Fruit fly (Drosophila melanogaster): ENCODE results near the gene SH3PX1.
A peak's percentile ranks its signal among the peaks of the same experiment; 100 is the strongest.

SH3PX1 gene

dm6 chr3L:9693552-9694133 is 20.0 kb downstream of the SH3PX1 start (continued):
- TF ChIP-seq CG12391 (tag; optimal IDR thresholded peaks at IDR 0.05), result peak; percentile 31
- TF ChIP-seq br (optimal IDR thresholded peaks at IDR 0.05), result no peak
- TF ChIP-seq CG12071 (GFP tag; optimal IDR thresholded peaks at IDR 0.05), result no peak
- TF ChIP-seq NC2β (GFP tag; optimal IDR thresholded peaks at IDR 0.05), result no peak
- TF ChIP-seq gsb-n (tag; optimal IDR thresholded peaks at IDR 0.05), result no peak
- TF ChIP-seq CG5180 (GFP tag; optimal IDR thresholded peaks at IDR 0.05), result no peak
- TF ChIP-seq aop (GFP tag; IDR thresholded peaks at IDR 0.05), result no peak
- TF ChIP-seq pum (GFP tag; optimal IDR thresholded peaks at IDR 0.05), result no peak
- no peak for TF ChIP-seq tx (GFP tag; optimal IDR thresholded peaks at IDR 0.05)
- TF ChIP-seq z (GFP tag; IDR thresholded peaks at IDR 0.05), result no peak
- TF ChIP-seq CG13296 (GFP tag; optimal IDR thresholded peaks at IDR 0.05), result no peak
- TF ChIP-seq CG4360 (GFP tag; IDR thresholded peaks at IDR 0.05), result peak; percentile 67
- TF ChIP-seq CG17328 (GFP tag; IDR thresholded peaks at IDR 0.05), result peak; percentile 44; the same call in 1 of the 2 replicates
- TF ChIP-seq CG17186 (GFP tag; optimal IDR thresholded peaks at IDR 0.05), result no peak
- TF ChIP-seq CG3995 (GFP tag; optimal IDR thresholded peaks at IDR 0.05), result no peak
- TF ChIP-seq stc (GFP tag; IDR thresholded peaks at IDR 0.05), result peak; percentile 57; the same call in 1 of the 2 replicates
- TF ChIP-seq HHEX (GFP tag; optimal IDR thresholded peaks at IDR 0.05), result no peak
- no peak for TF ChIP-seq CG8281 (tag; optimal IDR thresholded peaks at IDR 0.05)
- no peak for TF ChIP-seq ase (GFP tag; IDR thresholded peaks at IDR 0.05)
- peak; percentile 28 for TF ChIP-seq CG18599 (GFP tag; optimal IDR thresholded peaks at IDR 0.05)
- TF ChIP-seq slou (GFP tag; optimal IDR thresholded peaks at IDR 0.05), result no peak
- TF ChIP-seq tup (GFP tag; optimal IDR thresholded peaks at IDR 0.05), result no peak
- no peak for TF ChIP-seq tna (GFP tag; IDR thresholded peaks at IDR 0.05; ENCODE audit: partially characterized antibody)
- peak; percentile 9 for TF ChIP-seq ATbp (GFP tag; optimal IDR thresholded peaks at IDR 0.05)
- no peak for TF ChIP-seq HmgZ (tag; optimal IDR thresholded peaks at IDR 0.05)
- no peak for TF ChIP-seq CG10979 (tag; optimal IDR thresholded peaks at IDR 0.05)
- no peak for TF ChIP-seq CG43689 (GFP tag; IDR thresholded peaks at IDR 0.05)
- TF ChIP-seq CG17359 (tag; optimal IDR thresholded peaks at IDR 0.05), result no peak
- TF ChIP-seq CG4617 (GFP tag; optimal IDR thresholded peaks at IDR 0.05; ENCODE audit: borderline replicate concordance), result no peak
- TF ChIP-seq maf-S (GFP tag; optimal IDR thresholded peaks at IDR 0.05), result no peak
- TF ChIP-seq Deaf1 (tag; optimal IDR thresholded peaks at IDR 0.05), result no peak
- TF ChIP-seq CG10147 (GFP tag; optimal IDR thresholded peaks at IDR 0.05), result no peak
- TF ChIP-seq fd3F (GFP tag; optimal IDR thresholded peaks at IDR 0.05), result no peak
- no peak for TF ChIP-seq pho (GFP tag; optimal IDR thresholded peaks at IDR 0.05)
- no peak for TF ChIP-seq btn (GFP tag; optimal IDR thresholded peaks at IDR 0.05)
- peak; percentile 48 for TF ChIP-seq Sox102F (GFP tag; optimal IDR thresholded peaks at IDR 0.05)
- TF ChIP-seq CG10462 (GFP tag; optimal IDR thresholded peaks at IDR 0.05), result no peak
- TF ChIP-seq Atf-2 (GFP tag; optimal IDR thresholded peaks at IDR 0.05), result no peak
- TF ChIP-seq chinmo (GFP tag; IDR thresholded peaks at IDR 0.05; ENCODE audit: partially characterized antibody), result no peak
- no peak for TF ChIP-seq CG2678 (tag; optimal IDR thresholded peaks at IDR 0.05)
- TF ChIP-seq vvl (GFP tag; IDR thresholded peaks at IDR 0.05), result peak; percentile 24; the same call in 1 of the 2 replicates
- TF ChIP-seq Doc3 (GFP tag; IDR thresholded peaks at IDR 0.05; ENCODE audit: partially characterized antibody), result no peak
- peak; percentile 53 for TF ChIP-seq Vsx1 (GFP tag; optimal IDR thresholded peaks at IDR 0.05)
- TF ChIP-seq ken (GFP tag; IDR thresholded peaks at IDR 0.05), result 0 out of 3 replicates have a peak, but pooled peaks have one; percentile 44
- TF ChIP-seq CG8944 (GFP tag; optimal IDR thresholded peaks at IDR 0.05), result no peak
- TF ChIP-seq kah (GFP tag; optimal IDR thresholded peaks at IDR 0.05), result no peak
- no peak for TF ChIP-seq luna (GFP tag; optimal IDR thresholded peaks at IDR 0.05)
- no peak for TF ChIP-seq sens-2 (GFP tag; IDR thresholded peaks at IDR 0.05)
- no peak for TF ChIP-seq Xbp1 (GFP tag; optimal IDR thresholded peaks at IDR 0.05)
- TF ChIP-seq croc (GFP tag; conservative IDR thresholded peaks at IDR 0.05), result no peak
- TF ChIP-seq CG14050 (GFP tag; IDR thresholded peaks at IDR 0.05), result no peak; the same call in 2 of the 3 replicates

Measured in whole organism, embryonic.